Worm (Caenorhabditis elegans): ENCODE results near the gene pigm-1.

DNA sequence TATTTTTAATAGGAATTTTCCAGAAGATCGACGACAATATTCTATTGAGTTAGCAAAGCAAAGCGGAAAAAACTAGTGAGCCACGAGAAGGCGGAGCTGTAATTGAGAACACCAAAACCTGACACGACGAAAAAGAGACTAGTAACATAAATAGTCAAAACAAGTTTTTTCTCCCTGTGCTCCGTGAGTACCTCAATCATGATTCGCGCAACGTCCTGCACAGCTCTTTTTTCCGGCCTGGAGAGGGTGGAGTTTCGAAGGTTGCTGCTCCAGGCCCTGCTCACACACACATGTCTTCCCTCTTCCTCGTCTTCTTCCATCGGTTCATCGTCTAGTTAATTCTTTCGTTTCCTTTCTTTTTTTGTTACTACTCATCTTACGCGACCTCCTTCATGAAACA, 3.4 kb downstream of the pigm-1 start, which contains the start of gene clh-2:
- TF ChIP-seq nhr-237 (tag; optimal IDR thresholded peaks at IDR 0.05): no peak
- no peak for TF ChIP-seq nhr-2 (tag; optimal IDR thresholded peaks at IDR 0.05)
- no peak for TF ChIP-seq ces-1 (GFP tag; optimal IDR thresholded peaks at IDR 0.05)
- TF ChIP-seq ceh-43 (GFP tag; optimal IDR thresholded peaks at IDR 0.05): no peak
- TF ChIP-seq nhr-28 (tag; optimal IDR thresholded peaks at IDR 0.05): no peak
- no peak for TF ChIP-seq snpc-4 (tag; optimal IDR thresholded peaks at IDR 0.05)

Data from whole organism, mixed stage, embryonic.